Worm (Caenorhabditis elegans): ENCODE data around the gene dpy-27.
"Not testable (repeated sequence)": the region's sequence is repeated elsewhere in the genome, so short reads cannot be mapped to it uniquely, and the experiment has no call there.

dpy-27 gene

ce11 chrIII:3858003-3858402 is 38.5 kb upstream of the dpy-27 start:
- TF ChIP-seq nhr-80 (tag; optimal IDR thresholded peaks at IDR 0.05), result peak; percentile 23
- TF ChIP-seq cebp-1 (GFP tag; IDR thresholded peaks at IDR 0.05), result not testable (repeated sequence)
- TF ChIP-seq cebp-1 (tag; optimal IDR thresholded peaks at IDR 0.05), result peak; percentile 23
- TF ChIP-seq hmg-1.2 (GFP tag; IDR thresholded peaks at IDR 0.05), result 0 out of 2 replicates have a peak, but pooled peaks have one; percentile 11

- TF ChIP-seq cebp-1 (GFP tag; IDR thresholded peaks at IDR 0.05) (peak; percentile 73), cebp-1 (tag; optimal IDR thresholded peaks at IDR 0.05) (peak; percentile 39), egrh-3 (GFP tag; IDR thresholded peaks at IDR 0.05) (0 out of 2 replicates have a peak, but pooled peaks have one; percentile 11), ztf-28 (GFP tag; IDR thresholded peaks at IDR 0.05) (peak; percentile 59; the same call in 1 of the 2 replicates), mcd-1 (GFP tag; IDR thresholded peaks at IDR 0.05) (peak; percentile 91), C17E4.6 (GFP tag; IDR thresholded peaks at IDR 0.05) (peak; percentile 47; the same call in 1 of the 2 replicates), aptf-2 (GFP tag; conservative IDR thresholded peaks at IDR 0.05) (0 out of 2 replicates have a peak, but pooled peaks have one; percentile 15), egl-44 (GFP tag; IDR thresholded peaks at IDR 0.05) (0 out of 2 replicates have a peak, but pooled peaks have one; percentile 36), C06A6.2 (GFP tag; conservative IDR thresholded peaks at IDR 0.05) (peak; percentile 68), bed-2 (GFP tag; IDR thresholded peaks at IDR 0.05) (peak; percentile 81), K11D2.4 (GFP tag; IDR thresholded peaks at IDR 0.05) (peak; percentile 94), let-526 (GFP tag; IDR thresholded peaks at IDR 0.05) (peak; percentile 85; the same call in 1 of the 2 replicates), ceh-27 (GFP tag; optimal IDR thresholded peaks at IDR 0.05) (peak; percentile 4), rcor-1 (GFP tag; IDR thresholded peaks at IDR 0.05) (peak; percentile 73), Y95B8A.8 (GFP tag; IDR thresholded peaks at IDR 0.05) (0 out of 2 replicates have a peak, but pooled peaks have one; percentile 53), attf-3 (GFP tag; conservative IDR thresholded peaks at IDR 0.05) (peak; percentile 68), F33H1.4 (GFP tag; IDR thresholded peaks at IDR 0.05) (peak; percentile 59), sea-2 (GFP tag; IDR thresholded peaks at IDR 0.05) (0 out of 2 replicates have a peak, but pooled peaks have one; percentile 13), let-607 (tag; optimal IDR thresholded peaks at IDR 0.05) (peak in 1 of 2 experiments; percentile 60), ceh-91 (GFP tag; IDR thresholded peaks at IDR 0.05) (peak; percentile 64; the same call in 1 of the 2 replicates), nfyb-1 (GFP tag; IDR thresholded peaks at IDR 0.05) (peak; percentile 89), ekl-4 (GFP tag; IDR thresholded peaks at IDR 0.05) (peak; percentile 50; the same call in 1 of the 2 replicates), attf-5 (GFP tag; optimal IDR thresholded peaks at IDR 0.05) (peak; percentile 28), dox-1 (GFP tag; IDR thresholded peaks at IDR 0.05) (peak; percentile 91), lin-54 (GFP tag; optimal IDR thresholded peaks at IDR 0.05) (peak; percentile 28), egl-18 (GFP tag; IDR thresholded peaks at IDR 0.05) (peak; percentile 56; the same call in 1 of the 2 replicates), lin-40 (tag; optimal IDR thresholded peaks at IDR 0.05) (peak; percentile 50), hmg-1.2 (GFP tag; IDR thresholded peaks at IDR 0.05) (peak; percentile 96), pbrm-1 (GFP tag; IDR thresholded peaks at IDR 0.05) (peak; percentile 80)
Measured at ce11 chrIII:3857007-3857406, 37.5 kb upstream of the dpy-27 start.

DNA sequence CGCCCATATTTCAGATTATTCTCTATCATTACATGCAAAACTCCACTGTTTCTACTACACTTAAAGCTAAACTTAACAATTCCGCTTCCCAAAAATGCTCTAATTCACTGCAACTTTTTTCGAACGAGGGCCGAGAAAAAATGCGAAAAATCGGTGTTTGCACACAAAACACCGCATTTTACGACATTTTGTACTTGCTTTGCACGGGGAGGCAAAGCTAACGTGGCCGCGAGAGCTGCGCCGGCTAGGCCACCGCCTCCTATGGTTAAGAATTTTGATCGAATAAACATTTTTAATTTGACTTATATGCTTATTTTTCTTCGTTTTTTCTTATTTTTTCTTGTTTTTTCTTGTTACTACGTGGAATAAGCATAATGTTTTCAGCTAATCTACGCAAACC is 35.4 kb upstream of the dpy-27 start:
- TF ChIP-seq pbrm-1 (GFP tag; IDR thresholded peaks at IDR 0.05), result peak; percentile 88
- TF ChIP-seq egl-44 (GFP tag; IDR thresholded peaks at IDR 0.05), result 0 out of 2 replicates have a peak, but pooled peaks have one; percentile 61
- peak; percentile 60 for TF ChIP-seq attf-5 (GFP tag; optimal IDR thresholded peaks at IDR 0.05)
- TF ChIP-seq dox-1 (GFP tag; IDR thresholded peaks at IDR 0.05), result peak; percentile 88
- TF ChIP-seq ekl-4 (GFP tag; IDR thresholded peaks at IDR 0.05), result peak; percentile 70
- peak; percentile 79 for TF ChIP-seq cebp-1 (GFP tag; IDR thresholded peaks at IDR 0.05)
- peak; percentile 46 for TF ChIP-seq cebp-1 (tag; optimal IDR thresholded peaks at IDR 0.05)
- TF ChIP-seq lin-54 (GFP tag; optimal IDR thresholded peaks at IDR 0.05), result peak; percentile 22
- peak; percentile 49; the same call in 1 of the 2 replicates for TF ChIP-seq ceh-91 (GFP tag; IDR thresholded peaks at IDR 0.05)
- peak; percentile 80; the same call in 1 of the 2 replicates for TF ChIP-seq ztf-28 (GFP tag; IDR thresholded peaks at IDR 0.05)
- peak; percentile 78 for TF ChIP-seq attf-3 (GFP tag; conservative IDR thresholded peaks at IDR 0.05)
- TF ChIP-seq lin-26 (GFP tag; IDR thresholded peaks at IDR 0.05), result 0 out of 2 replicates have a peak, but pooled peaks have one; percentile 53
- TF ChIP-seq Y53G8AR.9 (GFP tag; conservative IDR thresholded peaks at IDR 0.05), result 0 out of 2 replicates have a peak, but pooled peaks have one; percentile 46
- TF ChIP-seq egrh-3 (GFP tag; IDR thresholded peaks at IDR 0.05), result peak; percentile 70
- TF ChIP-seq ztf-6 (GFP tag; IDR thresholded peaks at IDR 0.05), result peak; percentile 46; the same call in 1 of the 2 replicates
- 0 out of 2 replicates have a peak, but pooled peaks have one; percentile 29 for TF ChIP-seq B0019.2 (GFP tag; conservative IDR thresholded peaks at IDR 0.05)
- peak; percentile 52; the same call in 1 of the 2 replicates for TF ChIP-seq Y95B8A.8 (GFP tag; IDR thresholded peaks at IDR 0.05)
- TF ChIP-seq aptf-2 (GFP tag; conservative IDR thresholded peaks at IDR 0.05), result peak; percentile 60; the same call in 1 of the 2 replicates
- peak; percentile 95 for TF ChIP-seq mcd-1 (GFP tag; IDR thresholded peaks at IDR 0.05)
- peak; percentile 88 for TF ChIP-seq let-526 (GFP tag; IDR thresholded peaks at IDR 0.05)
- TF ChIP-seq K11D2.4 (GFP tag; IDR thresholded peaks at IDR 0.05), result peak; percentile 95
- TF ChIP-seq rcor-1 (GFP tag; IDR thresholded peaks at IDR 0.05), result peak; percentile 72
- peak; percentile 44; the same call in 1 of the 2 replicates for TF ChIP-seq ceh-100 (GFP tag; IDR thresholded peaks at IDR 0.05)
- peak; percentile 35 for TF ChIP-seq lin-40 (tag; optimal IDR thresholded peaks at IDR 0.05)
- TF ChIP-seq nfyb-1 (GFP tag; IDR thresholded peaks at IDR 0.05), result peak; percentile 94
- peak; percentile 98 for TF ChIP-seq hmg-1.2 (GFP tag; IDR thresholded peaks at IDR 0.05)
- TF ChIP-seq F33H1.4 (GFP tag; IDR thresholded peaks at IDR 0.05), result peak; percentile 60; the same call in 1 of the 2 replicates
- peak; percentile 76 for TF ChIP-seq lir-1 (GFP tag; conservative IDR thresholded peaks at IDR 0.05)
- peak; percentile 83; the same call in 1 of the 2 replicates for TF ChIP-seq sea-2 (GFP tag; IDR thresholded peaks at IDR 0.05)
- TF ChIP-seq ceh-27 (GFP tag; optimal IDR thresholded peaks at IDR 0.05), result peak; percentile 20
- TF ChIP-seq C06A6.2 (GFP tag; conservative IDR thresholded peaks at IDR 0.05), result peak; percentile 69; the same call in 1 of the 2 replicates
- peak; percentile 91 for TF ChIP-seq bed-2 (GFP tag; IDR thresholded peaks at IDR 0.05)
- peak; percentile 80 for TF ChIP-seq Y67H2A.10 (GFP tag; conservative IDR thresholded peaks at IDR 0.05)
